6 fruit fly cellular contexts compared by ENCODE assay signal in genomic region chr3R:5368170-5368781, dm6.
TF ChIP-seq lines count a peak whose summit lies in the region.

TSS of gene Cerk (minus strand) at chr3R:5368306.

- peak; percentile 20 to 22 for TF ChIP-seq CTCF in S2 (optimal IDR thresholded peaks at IDR 0.05; lab: Kevin White, UChicago)
- no peak for TF ChIP-seq CTCF in whole organism, embryonic (GFP tag; optimal IDR thresholded peaks at IDR 0.05; lab: Kevin White, UChicago)

TF ChIP-seq in whole organism, adult, 20 proteins besides CTCF, POLR2A, EP300 and RAD21 (continues in another document):
- no peak for TF ChIP-seq tj (GFP tag; optimal IDR thresholded peaks at IDR 0.05; lab: Kevin White, UChicago)
- TF ChIP-seq kay (GFP tag; lab: Kevin White, UChicago; ENCODE audit: borderline replicate concordance) = no peak
- no peak for TF ChIP-seq CG14711 (tag; optimal IDR thresholded peaks at IDR 0.05; lab: Kevin White, UChicago)
- TF ChIP-seq bab1 (GFP tag; optimal IDR thresholded peaks at IDR 0.05; lab: Kevin White, UChicago) = peak; percentile 63
- no peak for TF ChIP-seq CG33017 (tag; optimal IDR thresholded peaks at IDR 0.05; lab: Kevin White, UChicago)
- peak; percentile 18 for TF ChIP-seq Clk (GFP tag; optimal IDR thresholded peaks at IDR 0.05; lab: Kevin White, UChicago)
- TF ChIP-seq ovo (GFP tag; optimal IDR thresholded peaks at IDR 0.05; lab: Kevin White, UChicago) = peak; percentile 86
- TF ChIP-seq Mnt (GFP tag; optimal IDR thresholded peaks at IDR 0.05; lab: Kevin White, UChicago) = peak; percentile 47
- TF ChIP-seq pad (GFP tag; optimal IDR thresholded peaks at IDR 0.05; lab: Kevin White, UChicago) = no peak
- no peak for TF ChIP-seq cnc (optimal IDR thresholded peaks at IDR 0.05; lab: Kevin White, UChicago)
- TF ChIP-seq Crg-1 (GFP tag; optimal IDR thresholded peaks at IDR 0.05; lab: Kevin White, UChicago) = peak; percentile 50
- no peak for TF ChIP-seq CG7045 (GFP tag; optimal IDR thresholded peaks at IDR 0.05; lab: Kevin White, UChicago)
- no peak for TF ChIP-seq cic (GFP tag; optimal IDR thresholded peaks at IDR 0.05; lab: Kevin White, UChicago)
- TF ChIP-seq toe (GFP tag; optimal IDR thresholded peaks at IDR 0.05; lab: Kevin White, UChicago) = peak; percentile 46
- no peak for TF ChIP-seq CG12768 (GFP tag; optimal IDR thresholded peaks at IDR 0.05; lab: Kevin White, UChicago)
- no peak for TF ChIP-seq CG5204 (GFP tag; optimal IDR thresholded peaks at IDR 0.05; lab: Kevin White, UChicago)
- TF ChIP-seq CG7101 (tag; optimal IDR thresholded peaks at IDR 0.05; lab: Kevin White, UChicago) = peak; percentile 53
- TF ChIP-seq Hr96 (GFP tag; optimal IDR thresholded peaks at IDR 0.05; lab: Kevin White, UChicago) = peak; percentile 42

TF ChIP-seq in whole organism, embryonic, 481 proteins besides CTCF, POLR2A, EP300 and RAD21 (continues in another document):
- TF ChIP-seq CG1647 (GFP tag; optimal IDR thresholded peaks at IDR 0.05; lab: Kevin White, UChicago) (no peak), pb (GFP tag; optimal IDR thresholded peaks at IDR 0.05; lab: Kevin White, UChicago) (no peak), jumu (GFP tag; optimal IDR thresholded peaks at IDR 0.05; lab: Kevin White, UChicago) (peak; percentile 5), Oaz (GFP tag; IDR thresholded peaks at IDR 0.05; lab: Robert Waterston, UW) (no peak), Atf3 (GFP tag; optimal IDR thresholded peaks at IDR 0.05; lab: Kevin White, UChicago) (no peak), br (optimal IDR thresholded peaks at IDR 0.05; lab: Kevin White, UChicago) (no peak), Sin3A (optimal IDR thresholded peaks at IDR 0.05; lab: Kevin White, UChicago) (peak; percentile 70), fd3F (GFP tag; optimal IDR thresholded peaks at IDR 0.05; lab: Kevin White, UChicago) (no peak), Hand (GFP tag; optimal IDR thresholded peaks at IDR 0.05; lab: Kevin White, UChicago) (no peak), Mad (GFP tag; optimal IDR thresholded peaks at IDR 0.05; lab: Kevin White, UChicago) (no peak), CG12942 (GFP tag; optimal IDR thresholded peaks at IDR 0.05; lab: Kevin White, UChicago) (peak; percentile 17), CG4328 (GFP tag; optimal IDR thresholded peaks at IDR 0.05; lab: Kevin White, UChicago) (no peak), Optix (GFP tag; IDR thresholded peaks at IDR 0.05; lab: Robert Waterston, UW) (0 out of 3 replicates have a peak, but pooled peaks have one; percentile 37), CG9727 (GFP tag; optimal IDR thresholded peaks at IDR 0.05; lab: Kevin White, UChicago) (no peak), Atf-2 (GFP tag; optimal IDR thresholded peaks at IDR 0.05; lab: Kevin White, UChicago) (peak; percentile 24), CG3995 (GFP tag; optimal IDR thresholded peaks at IDR 0.05; lab: Kevin White, UChicago) (peak; percentile 93), Bteb2 (GFP tag; optimal IDR thresholded peaks at IDR 0.05; lab: Kevin White, UChicago) (no peak), Chrac-16 (GFP tag; optimal IDR thresholded peaks at IDR 0.05; lab: Kevin White, UChicago) (peak; percentile 43), CG13296 (GFP tag; optimal IDR thresholded peaks at IDR 0.05; lab: Kevin White, UChicago) (peak; percentile 2)

TF ChIP-seq in whole organism, prepupa, 60 proteins besides CTCF, POLR2A, EP300 and RAD21 (continues in another document):
- no peak for TF ChIP-seq Sox102F (GFP tag; optimal IDR thresholded peaks at IDR 0.05; lab: Kevin White, UChicago)
- peak; percentile 13 for TF ChIP-seq topi (GFP tag; optimal IDR thresholded peaks at IDR 0.05; lab: Kevin White, UChicago)
- no peak for TF ChIP-seq CG11294 (GFP tag; IDR thresholded peaks at IDR 0.05; lab: Robert Waterston, UW)
- no peak for TF ChIP-seq CG4318 (GFP tag; optimal IDR thresholded peaks at IDR 0.05; lab: Kevin White, UChicago)
- TF ChIP-seq Blimp-1 (GFP tag; optimal IDR thresholded peaks at IDR 0.05; lab: Kevin White, UChicago) = no peak
- TF ChIP-seq Sox14 (GFP tag; optimal IDR thresholded peaks at IDR 0.05; lab: Kevin White, UChicago) = peak; percentile 51
- TF ChIP-seq esn (GFP tag; optimal IDR thresholded peaks at IDR 0.05; lab: Kevin White, UChicago) = no peak
- TF ChIP-seq fd59A (GFP tag; optimal IDR thresholded peaks at IDR 0.05; lab: Kevin White, UChicago) = no peak
- no peak for TF ChIP-seq Smox (GFP tag; optimal IDR thresholded peaks at IDR 0.05; lab: Kevin White, UChicago)
- TF ChIP-seq vri (GFP tag; optimal IDR thresholded peaks at IDR 0.05; lab: Kevin White, UChicago) = no peak
- no peak for TF ChIP-seq acj6 (GFP tag; optimal IDR thresholded peaks at IDR 0.05; lab: Kevin White, UChicago)
- no peak for TF ChIP-seq svp (GFP tag; lab: Kevin White, UChicago)
- TF ChIP-seq ss (GFP tag; optimal IDR thresholded peaks at IDR 0.05; lab: Kevin White, UChicago) = peak in 1 of 2 experiments; percentile 10
- TF ChIP-seq lz (GFP tag; optimal IDR thresholded peaks at IDR 0.05; lab: Kevin White, UChicago) = peak; percentile 3
- no peak for TF ChIP-seq CG7368 (GFP tag; optimal IDR thresholded peaks at IDR 0.05; lab: Kevin White, UChicago)
- no peak for TF ChIP-seq OdsH (GFP tag; optimal IDR thresholded peaks at IDR 0.05; lab: Kevin White, UChicago)
- no peak for TF ChIP-seq CG11762 (GFP tag; optimal IDR thresholded peaks at IDR 0.05; lab: Kevin White, UChicago; ENCODE audit: insufficient read depth)
- TF ChIP-seq CG6163 (GFP tag; IDR thresholded peaks at IDR 0.05; lab: Robert Waterston, UW) = peak; percentile 56; the same call in 1 of the 3 replicates
- no peak for TF ChIP-seq Sox15 (GFP tag; optimal IDR thresholded peaks at IDR 0.05; lab: Kevin White, UChicago)
- no peak for TF ChIP-seq CG34406 (GFP tag; optimal IDR thresholded peaks at IDR 0.05; lab: Kevin White, UChicago)

TF ChIP-seq in whole organism, pupa, 21 proteins besides CTCF, POLR2A, EP300 and RAD21:
- TF ChIP-seq CG8159 (tag; optimal IDR thresholded peaks at IDR 0.05; lab: Kevin White, UChicago) (peak; percentile 11), fd96Ca (GFP tag; IDR thresholded peaks at IDR 0.05; lab: Robert Waterston, UW) (peak; percentile 32; the same call in 1 of the 3 replicates), Pif1A (GFP tag; optimal IDR thresholded peaks at IDR 0.05; lab: Kevin White, UChicago) (no peak), CG10348 (GFP tag; IDR thresholded peaks at IDR 0.05; lab: Robert Waterston, UW) (no peak), CG4496 (GFP tag; IDR thresholded peaks at IDR 0.05; lab: Robert Waterston, UW) (peak; percentile 65), Ets98B (GFP tag; IDR thresholded peaks at IDR 0.05; lab: Robert Waterston, UW) (peak; percentile 11; the same call in 1 of the 2 replicates)

TF ChIP-seq in whole organism, wandering third instar larva, 38 proteins besides CTCF, POLR2A, EP300 and RAD21 (continues in another document):
- TF ChIP-seq fru (GFP tag; optimal IDR thresholded peaks at IDR 0.05; lab: Kevin White, UChicago) (peak; percentile 29), Hnf4 (GFP tag; optimal IDR thresholded peaks at IDR 0.05; lab: Kevin White, UChicago) (peak; percentile 54), ey (GFP tag; optimal IDR thresholded peaks at IDR 0.05; lab: Kevin White, UChicago) (peak; percentile 14), usp (GFP tag; optimal IDR thresholded peaks at IDR 0.05; lab: Kevin White, UChicago) (no peak), Rel (GFP tag; optimal IDR thresholded peaks at IDR 0.05; lab: Kevin White, UChicago) (no peak), Rel (tag; optimal IDR thresholded peaks at IDR 0.05; lab: Kevin White, UChicago) (peak; percentile 54), sage (GFP tag; optimal IDR thresholded peaks at IDR 0.05; lab: Kevin White, UChicago) (no peak), h (GFP tag; optimal IDR thresholded peaks at IDR 0.05; lab: Kevin White, UChicago) (peak; percentile 26), Sp1 (GFP tag; optimal IDR thresholded peaks at IDR 0.05; lab: Kevin White, UChicago) (peak; percentile 17), rgr (GFP tag; optimal IDR thresholded peaks at IDR 0.05; lab: Kevin White, UChicago) (peak; percentile 35), HLH106 (tag; optimal IDR thresholded peaks at IDR 0.05; lab: Kevin White, UChicago) (peak; percentile 22), Abd-B (GFP tag; optimal IDR thresholded peaks at IDR 0.05; lab: Kevin White, UChicago) (no peak), Hr83 (GFP tag; optimal IDR thresholded peaks at IDR 0.05; lab: Kevin White, UChicago; ENCODE audit: poor library complexity, severe bottlenecking) (peak; percentile 52), dl (GFP tag; optimal IDR thresholded peaks at IDR 0.05; lab: Kevin White, UChicago; ENCODE audit: insufficient read depth in 1 of 2, partially characterized antibody in 2 of 2) (no peak), Jra (GFP tag; optimal IDR thresholded peaks at IDR 0.05; lab: Kevin White, UChicago) (no peak), jim (GFP tag; optimal IDR thresholded peaks at IDR 0.05; lab: Kevin White, UChicago) (no peak), psq (GFP tag; optimal IDR thresholded peaks at IDR 0.05; lab: Kevin White, UChicago) (no peak), Myc (optimal IDR thresholded peaks at IDR 0.05; lab: Kevin White, UChicago) (no peak), Dfd (GFP tag; optimal IDR thresholded peaks at IDR 0.05; lab: Kevin White, UChicago) (no peak), Dif (GFP tag; optimal IDR thresholded peaks at IDR 0.05; lab: Kevin White, UChicago; ENCODE audit: partially characterized antibody) (no peak), Mio (GFP tag; optimal IDR thresholded peaks at IDR 0.05; lab: Kevin White, UChicago) (no peak), dsf (GFP tag; optimal IDR thresholded peaks at IDR 0.05; lab: Kevin White, UChicago; ENCODE audit: borderline replicate concordance) (no peak), sv (GFP tag; optimal IDR thresholded peaks at IDR 0.05; lab: Kevin White, UChicago) (peak; percentile 1), CrebA (GFP tag; optimal IDR thresholded peaks at IDR 0.05; lab: Kevin White, UChicago; ENCODE audit: borderline replicate concordance) (no peak), foxo (GFP tag; optimal IDR thresholded peaks at IDR 0.05; lab: Kevin White, UChicago) (peak in 1 of 2 experiments; percentile 42), OdsH (GFP tag; optimal IDR thresholded peaks at IDR 0.05; lab: Kevin White, UChicago) (no peak), Hr78 (GFP tag; optimal IDR thresholded peaks at IDR 0.05; lab: Kevin White, UChicago) (no peak), dmrt93B (GFP tag; optimal IDR thresholded peaks at IDR 0.05; lab: Kevin White, UChicago) (no peak), pan (optimal IDR thresholded peaks at IDR 0.05; lab: Kevin White, UChicago) (no peak), GATAd (GFP tag; optimal IDR thresholded peaks at IDR 0.05; lab: Kevin White, UChicago) (no peak), tai (GFP tag; optimal IDR thresholded peaks at IDR 0.05; lab: Kevin White, UChicago) (no peak), lola (GFP tag; optimal IDR thresholded peaks at IDR 0.05; lab: Kevin White, UChicago) (no peak), br (GFP tag; optimal IDR thresholded peaks at IDR 0.05; lab: Kevin White, UChicago) (peak; percentile 12), N (GFP tag; optimal IDR thresholded peaks at IDR 0.05; lab: Kevin White, UChicago) (no peak), woc (GFP tag; optimal IDR thresholded peaks at IDR 0.05; lab: Kevin White, UChicago) (peak; percentile 22), CG9705 (GFP tag; optimal IDR thresholded peaks at IDR 0.05; lab: Kevin White, UChicago) (peak; percentile 27)
